Worm (Caenorhabditis elegans) whole organism, L4 larva: Measurements from ENCODE around the gene map-1.

Experiments
- aly-2 ChIP-seq: sonication (generic microtip); optimal IDR thresholded peaks from 2 replicates; lab custom pipeline; 2018; ENCODE audit warnings: missing biosample characterization, missing genetic modification characterization
- ceh-82 ChIP-seq: sonication (generic microtip); optimal IDR thresholded peaks from 2 replicates; lab custom pipeline; 2017; ENCODE audit warnings: missing biosample characterization, missing genetic modification characterization
- duxl-1 ChIP-seq: sonication (generic microtip); optimal IDR thresholded peaks from 2 replicates; lab custom pipeline; 2016; ENCODE audit warnings: mild to moderate bottlenecking, missing genetic modification characterization, moderate library complexity, missing compliant biosample characterization; ENCODE audit not compliant: poor library complexity
- fkh-10 ChIP-seq: fragments of 150-350 bp; optimal IDR thresholded peaks from 2 replicates; lab custom pipeline; 2014; ENCODE audit warnings: missing biosample characterization, missing genetic modification reagents, missing genetic modification characterization
- lin-15B ChIP-seq: fragments of 150-350 bp; sonication (generic microtip); optimal IDR thresholded peaks from 3 replicates; lab custom pipeline; 2014; ENCODE audit warnings: missing biosample characterization, missing genetic modification characterization
- lsy-2 ChIP-seq, 2 experiments: fragments of 150-350 bp in 1 of 2; sonication (generic microtip) in 1 of 2; optimal IDR thresholded peaks; 2 replicates each; lab custom pipeline; 2014 to 2017; ENCODE audit warnings: missing biosample characterization in 2 of 2, missing genetic modification characterization in 2 of 2
- mdl-1 ChIP-seq, 2 experiments: fragments of 150-350 bp in 1 of 2; sonication (generic microtip) in 1 of 2; optimal IDR thresholded peaks; 2 replicates each; lab custom pipeline; 2014 to 2017; ENCODE audit warnings: missing biosample characterization in 2 of 2, missing genetic modification characterization in 2 of 2
- nhr-10 ChIP-seq: fragments of 150-350 bp; optimal IDR thresholded peaks from 2 replicates; lab custom pipeline; 2014; ENCODE audit warnings: missing biosample characterization, missing genetic modification characterization
- snpc-1.2 ChIP-seq: fragments of 200-800 bp; sonication (Bioruptor generic); IDR thresholded peaks from 2 replicates; pipeline ENCODE4 v1.3.6; 2022; ENCODE audit warnings: missing genetic modification reagents, missing genetic modification characterization, missing compliant biosample characterization
- spr-1 ChIP-seq: sonication (generic microtip); optimal IDR thresholded peaks from 2 replicates; lab custom pipeline; 2016; ENCODE audit warnings: mild to moderate bottlenecking, missing genetic modification characterization, missing compliant biosample characterization

- TF ChIP-seq nhr-10 (tag; lab: Kevin White, UChicago) = no peak
- no peak for TF ChIP-seq lin-15B (tag; lab: Kevin White, UChicago)
- no peak for TF ChIP-seq fkh-10 (GFP tag; lab: Kevin White, UChicago)
- no peak for TF ChIP-seq aly-2 (tag; lab: Kevin White, UChicago)
- no peak for TF ChIP-seq spr-1 (tag; lab: Kevin White, UChicago)
- no peak for TF ChIP-seq duxl-1
- TF ChIP-seq lsy-2 (tag; optimal IDR thresholded peaks at IDR 0.05; lab: Kevin White, UChicago) = no peak
- TF ChIP-seq ceh-82 = no peak
- TF ChIP-seq mdl-1 (tag; optimal IDR thresholded peaks at IDR 0.05; lab: Kevin White, UChicago) = no peak
- no peak for TF ChIP-seq snpc-1.2 (GFP tag; lab: Robert Waterston, UW)
These were observed 30.8 kb downstream of the map-1 start for ce11 chrIV:3655896-3656295.
